Worm (Caenorhabditis elegans): Measurements from ENCODE around the gene T23F2.2.

T23F2.2 gene

DNA sequence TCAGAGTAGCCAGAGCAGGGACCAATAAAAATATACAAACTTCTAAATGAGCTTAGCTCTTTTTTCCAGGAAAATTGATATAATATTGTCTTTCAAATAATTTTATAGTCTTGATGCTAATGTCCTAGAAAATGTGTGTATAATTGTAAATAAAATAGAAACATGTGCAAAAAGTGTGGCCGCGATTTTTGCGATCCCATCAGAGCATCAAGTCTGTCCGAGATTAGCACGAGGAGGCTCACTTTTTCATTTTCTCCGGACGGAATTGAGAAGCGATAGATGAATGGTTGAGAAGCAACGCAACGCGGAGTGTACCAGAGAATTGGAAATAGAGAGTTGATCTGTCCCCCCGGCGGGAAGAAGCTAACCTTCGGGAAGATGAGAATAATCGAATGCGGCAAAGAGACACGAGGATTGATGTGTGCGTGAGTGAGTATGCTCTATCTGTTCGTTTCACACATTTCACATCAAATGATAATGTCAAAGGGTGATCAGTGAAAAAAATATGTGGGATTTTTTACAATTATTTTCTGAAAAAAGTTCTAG, 1.5 kb upstream of the T23F2.2 start:
- TF ChIP-seq nhr-21 (tag; optimal IDR thresholded peaks at IDR 0.05) (no peak), unc-39 (tag; optimal IDR thresholded peaks at IDR 0.05) (no peak), unc-62 (GFP tag; optimal IDR thresholded peaks at IDR 0.05) (no peak), aly-2 (tag; optimal IDR thresholded peaks at IDR 0.05) (no peak), fos-1 (tag; optimal IDR thresholded peaks at IDR 0.05) (no peak), mab-5 (tag; optimal IDR thresholded peaks at IDR 0.05) (no peak), nhr-10 (tag; optimal IDR thresholded peaks at IDR 0.05) (no peak), lin-13 (GFP tag; optimal IDR thresholded peaks at IDR 0.05) (peak; percentile 30), sma-9 (GFP tag; optimal IDR thresholded peaks at IDR 0.05) (peak; percentile 29), sma-9 (tag; optimal IDR thresholded peaks at IDR 0.05) (no peak), blmp-1 (tag; optimal IDR thresholded peaks at IDR 0.05; ENCODE audit: insufficient read depth) (no peak), ama-1 (optimal IDR thresholded peaks at IDR 0.05) (no peak), sma-3 (GFP tag; optimal IDR thresholded peaks at IDR 0.05) (no peak), ZK546.5 (tag; optimal IDR thresholded peaks at IDR 0.05) (no peak), dmd-4 (tag; optimal IDR thresholded peaks at IDR 0.05) (no peak), F13H6.1 (tag; optimal IDR thresholded peaks at IDR 0.05) (peak; percentile 29), nhr-129 (tag; optimal IDR thresholded peaks at IDR 0.05) (peak; percentile 37)

- TF ChIP-seq aly-2 (tag; optimal IDR thresholded peaks at IDR 0.05) (no peak), nhr-12 (tag; optimal IDR thresholded peaks at IDR 0.05) (no peak), skn-1 (tag; optimal IDR thresholded peaks at IDR 0.05) (no peak), gmeb-1 (tag; optimal IDR thresholded peaks at IDR 0.05) (no peak), ceh-16 (tag; optimal IDR thresholded peaks at IDR 0.05) (no peak), ceh-82 (tag; optimal IDR thresholded peaks at IDR 0.05) (no peak), R02D3.7 (tag; optimal IDR thresholded peaks at IDR 0.05) (no peak), nhr-21 (tag; optimal IDR thresholded peaks at IDR 0.05) (no peak), dmd-4 (tag; optimal IDR thresholded peaks at IDR 0.05) (no peak), Y55F3AM.14 (GFP tag; optimal IDR thresholded peaks at IDR 0.05) (no peak)
Measured at ce11 chrX:5492820-5493382, 12.1 kb downstream of the T23F2.2 start, which contains the start of the genes bus-8A and bus-8B. Gene bus-8A (plus strand): TSS chrX:5492915. Gene bus-8B (plus strand): TSS chrX:5493332.

- TF ChIP-seq ceh-82 (tag; optimal IDR thresholded peaks at IDR 0.05) (no peak), aly-2 (tag; optimal IDR thresholded peaks at IDR 0.05) (no peak), lin-39 (tag; optimal IDR thresholded peaks at IDR 0.05) (no peak), Y55F3AM.14 (GFP tag; optimal IDR thresholded peaks at IDR 0.05) (no peak), lsy-2 (tag; optimal IDR thresholded peaks at IDR 0.05) (no peak), blmp-1 (tag; optimal IDR thresholded peaks at IDR 0.05; ENCODE audit: insufficient read depth) (no peak), alr-1 (tag; optimal IDR thresholded peaks at IDR 0.05) (no peak)
Measured at ce11 chrX:5489538-5489937, 15.5 kb downstream of the T23F2.2 start, which contains the start of gene F55D1.1. Gene F55D1.1 (plus strand): TSS chrX:5489838.

DNA sequence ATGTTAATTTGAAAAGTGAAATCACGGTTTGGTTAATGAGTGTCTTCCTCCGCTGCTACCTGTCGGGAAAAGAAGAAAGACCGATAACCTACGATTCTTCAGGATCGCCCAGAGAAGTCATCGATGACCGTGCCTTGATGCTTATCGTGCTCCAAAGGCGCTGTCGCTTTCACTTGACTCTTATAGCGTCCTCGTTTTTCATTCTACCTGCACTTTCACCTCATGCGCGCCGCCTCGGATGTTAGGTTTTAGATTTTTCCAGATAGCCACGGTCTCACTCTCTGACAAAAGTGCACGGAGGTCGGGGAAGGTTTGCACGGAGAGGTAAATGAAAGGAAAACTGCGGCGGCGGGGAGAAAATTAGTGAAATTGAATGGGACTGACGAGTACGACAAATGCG, 16.2 kb downstream of the T23F2.2 start:
- TF ChIP-seq elt-1 (tag; optimal IDR thresholded peaks at IDR 0.05) = peak; percentile 14
- peak; percentile 42 for TF ChIP-seq blmp-1 (tag; optimal IDR thresholded peaks at IDR 0.05; ENCODE audit: insufficient read depth)
- TF ChIP-seq sem-4 (tag; optimal IDR thresholded peaks at IDR 0.05) = no peak

ce11 chrX:5485931-5486537, 19.0 kb downstream of the T23F2.2 start, which contains the start of gene C25F6.1:
Gene C25F6.1 (plus strand): TSS chrX:5486487.
- peak; percentile 18 for TF ChIP-seq F13H6.1 (tag; optimal IDR thresholded peaks at IDR 0.05)
- peak; percentile 8 for TF ChIP-seq sma-9 (GFP tag; optimal IDR thresholded peaks at IDR 0.05)
- no peak for TF ChIP-seq sma-9 (tag; optimal IDR thresholded peaks at IDR 0.05)
- TF ChIP-seq unc-55 (GFP tag; optimal IDR thresholded peaks at IDR 0.05) = peak; percentile 53
- peak; percentile 45 for TF ChIP-seq nhr-129 (tag; optimal IDR thresholded peaks at IDR 0.05)
- no peak for TF ChIP-seq alr-1 (tag; optimal IDR thresholded peaks at IDR 0.05)
- TF ChIP-seq elt-3 (tag; optimal IDR thresholded peaks at IDR 0.05) = no peak
- TF ChIP-seq lsy-2 (tag; optimal IDR thresholded peaks at IDR 0.05) = peak in 1 of 2 experiments; percentile 41
- TF ChIP-seq nhr-6 (tag; optimal IDR thresholded peaks at IDR 0.05) = no peak
